Worm (Caenorhabditis elegans): ENCODE measurements around the gene spp-21.

The spp-21 gene

DNA sequence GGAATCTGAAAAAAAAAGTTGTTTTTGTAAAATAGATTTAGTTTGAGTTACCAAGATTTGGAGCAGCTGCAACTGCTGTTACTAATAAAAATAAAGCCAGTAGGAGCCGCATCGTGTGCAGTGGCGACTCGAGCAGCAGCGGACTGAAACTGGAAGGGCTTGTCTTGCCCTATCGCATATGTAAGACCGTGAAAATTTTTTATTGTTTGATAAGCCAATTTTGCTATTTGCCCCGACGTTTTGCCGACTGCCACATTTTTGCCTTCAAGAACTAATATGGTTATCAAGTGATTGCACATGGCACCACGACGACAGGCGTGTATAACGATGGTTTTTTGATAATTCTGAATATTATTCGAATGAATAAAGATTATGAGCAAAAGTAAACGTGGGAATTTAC, 9.8 kb downstream of the spp-21 start, which contains the start of gene T25C12.3:
Gene T25C12.3, minus strand, starts transcription at position 262 of the 400 bp plus-strand sequence.
- TF ChIP-seq mdl-1 (tag; optimal IDR thresholded peaks at IDR 0.05) (no peak), fos-1 (tag; optimal IDR thresholded peaks at IDR 0.05) (no peak), ceh-63 (GFP tag; optimal IDR thresholded peaks at IDR 0.05) (no peak), sptf-1 (tag; optimal IDR thresholded peaks at IDR 0.05) (no peak), elt-2 (tag; optimal IDR thresholded peaks at IDR 0.05) (peak; percentile 47)

DNA sequence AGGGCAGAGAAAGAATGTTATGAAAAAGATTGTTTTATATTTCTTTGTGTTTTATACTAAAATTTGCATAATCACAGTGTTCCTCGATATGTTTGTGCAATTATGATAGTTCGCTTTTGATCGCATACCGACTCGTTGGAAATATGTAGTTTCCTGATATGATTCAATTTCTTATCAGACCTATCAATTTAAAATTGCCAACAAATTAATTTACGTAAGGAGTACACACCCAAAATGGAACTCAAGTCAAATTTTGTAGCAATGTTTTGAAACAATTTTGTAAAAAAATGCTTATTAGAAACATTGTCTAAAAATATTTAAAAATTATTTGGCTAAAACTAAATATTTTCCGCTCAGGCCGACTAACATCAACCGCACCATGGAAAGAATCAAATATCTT, 10.7 kb downstream of the spp-21 start:
- TF ChIP-seq aly-2 (tag; optimal IDR thresholded peaks at IDR 0.05) (no peak), elt-2 (tag; optimal IDR thresholded peaks at IDR 0.05) (peak; percentile 34), snu-23 (GFP tag; optimal IDR thresholded peaks at IDR 0.05) (no peak), lin-14 (GFP tag; optimal IDR thresholded peaks at IDR 0.05) (no peak), ztf-11 (tag; optimal IDR thresholded peaks at IDR 0.05) (no peak)

DNA sequence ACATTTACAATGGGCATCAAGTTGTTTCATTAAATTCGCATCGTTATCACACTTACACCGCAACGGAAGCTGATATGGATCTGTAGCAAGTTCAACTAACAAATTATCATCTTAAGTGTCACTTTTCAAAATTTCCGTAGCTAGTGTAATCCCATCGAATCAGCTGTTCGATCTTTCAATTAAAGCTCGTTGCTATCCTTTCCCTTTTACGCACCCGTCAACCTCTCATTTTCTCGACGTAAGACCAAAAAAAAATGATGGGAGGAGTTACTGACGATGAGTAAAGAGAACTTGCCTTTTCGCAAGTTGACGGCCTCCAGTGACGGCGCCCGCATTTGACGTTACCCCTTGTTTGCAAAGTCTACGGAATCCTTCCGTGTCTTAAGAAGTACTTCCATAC, 12.0 kb downstream of the spp-21 start, which contains the start of gene F29G6.1:
Gene F29G6.1, plus strand, starts transcription at position 301 of the 400 bp plus-strand sequence.
- TF ChIP-seq lin-15B (tag; optimal IDR thresholded peaks at IDR 0.05) (no peak), nhr-84 (tag; optimal IDR thresholded peaks at IDR 0.05) (no peak), isw-1 (GFP tag; IDR thresholded peaks at IDR 0.05) (no peak), ama-1 (optimal IDR thresholded peaks at IDR 0.05) (no peak), jun-1 (tag; optimal IDR thresholded peaks at IDR 0.05) (no peak), C04F5.9 (tag; optimal IDR thresholded peaks at IDR 0.05) (no peak), pag-3 (tag; optimal IDR thresholded peaks at IDR 0.05; ENCODE audit: borderline replicate concordance, insufficient read depth) (no peak), ceh-8 (GFP tag; optimal IDR thresholded peaks at IDR 0.05) (no peak), elt-2 (tag; optimal IDR thresholded peaks at IDR 0.05) (no peak), Y116A8C.19 (tag; optimal IDR thresholded peaks at IDR 0.05; ENCODE audit: borderline replicate concordance) (no peak), nhr-20 (tag; optimal IDR thresholded peaks at IDR 0.05) (no peak)

DNA sequence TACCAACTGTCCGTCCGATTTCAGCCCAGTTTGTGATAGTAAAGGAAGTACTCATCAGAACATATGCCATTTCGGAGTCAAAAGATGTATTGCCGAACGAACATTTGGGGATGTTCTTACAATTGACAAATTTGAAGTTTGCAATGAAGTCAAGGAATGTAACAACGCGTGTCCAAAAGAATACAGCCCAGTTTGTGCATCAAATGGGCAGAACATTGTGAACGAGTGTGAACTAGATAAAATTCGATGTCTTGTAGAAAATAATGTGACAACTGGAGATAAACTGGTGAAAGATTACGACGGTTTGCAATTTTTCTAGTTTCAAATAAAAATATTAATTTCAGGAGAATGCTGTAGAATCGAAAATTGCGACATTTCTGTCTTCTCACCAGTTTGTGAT, 17.9 kb downstream of the spp-21 start:
- no peak for TF ChIP-seq skn-1 (tag; optimal IDR thresholded peaks at IDR 0.05)
- no peak for TF ChIP-seq lin-13 (GFP tag; optimal IDR thresholded peaks at IDR 0.05)
- TF ChIP-seq unc-130 (tag; optimal IDR thresholded peaks at IDR 0.05), result no peak
- TF ChIP-seq sup-37 (GFP tag; optimal IDR thresholded peaks at IDR 0.05), result no peak

DNA sequence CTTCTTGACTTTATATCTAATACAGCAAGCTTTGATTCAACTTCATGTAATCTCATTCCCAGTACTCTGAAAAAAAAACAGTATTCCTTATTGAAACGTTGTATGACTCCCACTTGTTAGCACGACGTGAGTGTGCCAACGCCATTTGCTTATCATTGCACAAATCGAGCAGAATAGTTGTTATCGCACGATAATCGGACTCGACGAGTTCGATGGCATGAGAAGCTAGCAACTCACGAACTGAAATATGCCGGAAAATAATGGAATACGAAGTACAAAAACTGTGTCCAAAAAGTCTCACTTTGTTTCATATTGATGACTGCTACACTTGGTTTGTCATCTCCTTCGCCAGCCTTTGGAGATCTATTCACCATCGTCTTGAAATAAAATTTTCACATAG, 19.6 kb downstream of the spp-21 start:
- no peak for TF ChIP-seq vab-15 (tag; optimal IDR thresholded peaks at IDR 0.05)
- no peak for TF ChIP-seq efl-1 (optimal IDR thresholded peaks at IDR 0.05)
- peak in 1 of 2 experiments; percentile 43 for TF ChIP-seq efl-1 (GFP tag; optimal IDR thresholded peaks at IDR 0.05 in 1 of 2)
- no peak for TF ChIP-seq zag-1 (tag; optimal IDR thresholded peaks at IDR 0.05)
- no peak for TF ChIP-seq alr-1 (tag; optimal IDR thresholded peaks at IDR 0.05; ENCODE audit: borderline replicate concordance)
- no peak for TF ChIP-seq C04F5.9 (tag; optimal IDR thresholded peaks at IDR 0.05)
- TF ChIP-seq zip-4 (GFP tag; optimal IDR thresholded peaks at IDR 0.05), result no peak
- no peak for TF ChIP-seq nhr-84 (tag; optimal IDR thresholded peaks at IDR 0.05)
- no peak for TF ChIP-seq unc-98 (GFP tag; IDR thresholded peaks at IDR 0.05)
- TF ChIP-seq ceh-63 (GFP tag; optimal IDR thresholded peaks at IDR 0.05), result no peak
- TF ChIP-seq ceh-90 (tag; optimal IDR thresholded peaks at IDR 0.05), result no peak
- TF ChIP-seq egl-13 (tag; optimal IDR thresholded peaks at IDR 0.05), result no peak
- TF ChIP-seq lin-14 (GFP tag; optimal IDR thresholded peaks at IDR 0.05), result peak; percentile 18
- TF ChIP-seq sup-37 (GFP tag; optimal IDR thresholded peaks at IDR 0.05), result no peak
- peak in 1 of 2 experiments; percentile 19 for TF ChIP-seq lin-35 (GFP tag; optimal IDR thresholded peaks at IDR 0.05)
- no peak for TF ChIP-seq dpl-1 (GFP tag; optimal IDR thresholded peaks at IDR 0.05)
- no peak for TF ChIP-seq lin-15B (tag; optimal IDR thresholded peaks at IDR 0.05)
- no peak for TF ChIP-seq lin-13 (GFP tag; optimal IDR thresholded peaks at IDR 0.05)
- TF ChIP-seq elt-2 (tag; optimal IDR thresholded peaks at IDR 0.05), result peak; percentile 80
- TF ChIP-seq lir-3 (tag; optimal IDR thresholded peaks at IDR 0.05; ENCODE audit: poor library complexity), result no peak
- TF ChIP-seq ceh-88 (GFP tag; IDR thresholded peaks at IDR 0.05), result no peak
- TF ChIP-seq nhr-71 (tag; optimal IDR thresholded peaks at IDR 0.05), result no peak
- TF ChIP-seq xbp-1 (tag; optimal IDR thresholded peaks at IDR 0.05), result no peak
- peak; percentile 17 for TF ChIP-seq pqm-1 (tag; optimal IDR thresholded peaks at IDR 0.05)
- no peak for TF ChIP-seq unc-30 (tag; optimal IDR thresholded peaks at IDR 0.05)
- no peak for TF ChIP-seq sox-4 (tag; optimal IDR thresholded peaks at IDR 0.05)
- TF ChIP-seq egl-27 (tag; optimal IDR thresholded peaks at IDR 0.05), result no peak
